Worm (Caenorhabditis elegans) whole organism, L4 larva: ENCODE results near the gene K11H3.3.

Source experiments
- F26F4.8 ChIP-seq: fragments of 200-800 bp; sonication (Bioruptor generic); conservative IDR thresholded peaks from 2 replicates; pipeline ENCODE4 v1.3.6; 2022; ENCODE audit warnings: missing genetic modification characterization, missing compliant biosample characterization
- F37D6.2 ChIP-seq: sonication (generic microtip); optimal IDR thresholded peaks from 2 replicates; lab custom pipeline; 2016; ENCODE audit warnings: mild to moderate bottlenecking, missing genetic modification characterization, missing compliant biosample characterization
- T20F7.1 ChIP-seq: fragments of 200-800 bp; sonication (Bioruptor generic); optimal IDR thresholded peaks from 2 replicates; lab custom pipeline; 2018; ENCODE audit warnings: mild to moderate bottlenecking, missing genetic modification characterization, missing compliant biosample characterization
- Y105C5A.15 ChIP-seq: fragments of 200-800 bp; sonication (Bioruptor generic); IDR thresholded peaks from 2 replicates; pipeline ENCODE4 v1.3.6; 2022; ENCODE audit warnings: missing genetic modification characterization, missing compliant biosample characterization
- Y48G9A.11 ChIP-seq: fragments of 200-800 bp; sonication (Bioruptor generic); IDR thresholded peaks from 2 replicates; pipeline ENCODE4 v1.3.6; 2022; ENCODE audit warnings: missing genetic modification reagents, missing genetic modification characterization, missing compliant biosample characterization
- Y75B8A.6 ChIP-seq: fragments of 200-800 bp; sonication (Bioruptor generic); IDR thresholded peaks from 2 replicates; pipeline ENCODE4 v1.3.6; 2022; ENCODE audit warnings: missing genetic modification reagents, missing genetic modification characterization, missing compliant biosample characterization
- aha-1 ChIP-seq: fragments of 150-350 bp; peaks from one replicate; lab custom pipeline; 2014; ENCODE audit warnings: missing biosample characterization, missing genetic modification characterization
- ama-1 ChIP-seq: fragments of 150-350 bp; optimal IDR thresholded peaks from 2 replicates; lab custom pipeline; 2014; ENCODE audit warnings: inconsistent platforms, mixed read lengths
- ceh-28 ChIP-seq: fragments of 150-350 bp; optimal IDR thresholded peaks from 2 replicates; lab custom pipeline; 2014; ENCODE audit warnings: missing biosample characterization, missing genetic modification reagents, missing genetic modification characterization
- ceh-32 ChIP-seq: sonication (generic microtip); optimal IDR thresholded peaks from 2 replicates; lab custom pipeline; 2016; ENCODE audit warnings: mild to moderate bottlenecking, missing genetic modification characterization, missing compliant biosample characterization; ENCODE audit not compliant: poor library complexity
- ctbp-1 ChIP-seq: fragments of 200-800 bp; sonication (Bioruptor generic); IDR thresholded peaks from 2 replicates; pipeline ENCODE4 v1.3.6; 2022; ENCODE audit warnings: missing genetic modification reagents, missing genetic modification characterization, missing compliant biosample characterization
- daf-16 ChIP-seq, 3 experiments: sonication (generic microtip); optimal IDR thresholded peaks; 2 replicates each; lab custom pipeline; 2016 to 2017; ENCODE audit warnings: missing genetic modification characterization in 3 of 3, missing genetic modification reagents in 3 of 3, mild to moderate bottlenecking in 2 of 3, missing compliant biosample characterization in 2 of 3, missing biosample characterization in 1 of 3, moderate library complexity in 1 of 3
- daf-8 ChIP-seq: fragments of 200-800 bp; sonication (Bioruptor generic); IDR thresholded peaks from 2 replicates; pipeline ENCODE4 v1.3.6; 2022; ENCODE audit warnings: missing genetic modification characterization, missing compliant biosample characterization
- dmd-6 ChIP-seq: fragments of 200-800 bp; sonication (Bioruptor generic); IDR thresholded peaks from 2 replicates; pipeline ENCODE4 v1.3.6; 2022; ENCODE audit warnings: missing genetic modification reagents, missing genetic modification characterization, missing compliant biosample characterization
- dmd-9 ChIP-seq: fragments of 200-800 bp; sonication (Bioruptor generic); IDR thresholded peaks from 2 replicates; pipeline ENCODE4 v1.3.6; 2022; ENCODE audit warnings: missing genetic modification reagents, missing genetic modification characterization, missing compliant biosample characterization
- dpl-1 ChIP-seq: fragments of 150-350 bp; optimal IDR thresholded peaks from 2 replicates; lab custom pipeline; 2014; ENCODE audit warnings: missing biosample characterization, missing genetic modification reagents, missing genetic modification characterization
- duxl-1 ChIP-seq: sonication (generic microtip); optimal IDR thresholded peaks from 2 replicates; lab custom pipeline; 2016; ENCODE audit warnings: mild to moderate bottlenecking, missing genetic modification characterization, moderate library complexity, missing compliant biosample characterization; ENCODE audit not compliant: poor library complexity
- dve-1 ChIP-seq: sonication (generic microtip); optimal IDR thresholded peaks from 2 replicates; lab custom pipeline; 2017; ENCODE audit warnings: antibody characterized with exemption, mild to moderate bottlenecking, missing genetic modification characterization, missing compliant biosample characterization; ENCODE audit not compliant: insufficient read depth
- egl-27 ChIP-seq: sonication (generic microtip); optimal IDR thresholded peaks from 3 replicates; lab custom pipeline; 2017; ENCODE audit warnings: missing biosample characterization, missing genetic modification reagents, missing genetic modification characterization
- hif-1 ChIP-seq, 2 experiments: sonication (generic microtip); optimal IDR thresholded peaks; 2 replicates each; lab custom pipeline; 2016 to 2017; ENCODE audit warnings: missing compliant biosample characterization in 2 of 2, missing genetic modification characterization in 2 of 2, missing genetic modification reagents in 2 of 2, missing genotype in 2 of 2, mild to moderate bottlenecking in 1 of 2
- hlh-11 ChIP-seq: fragments of 200-800 bp; sonication (Bioruptor generic); optimal IDR thresholded peaks from 2 replicates; lab custom pipeline; 2018; ENCODE audit warnings: mild to moderate bottlenecking, missing genetic modification characterization, missing compliant biosample characterization
- hlh-30 ChIP-seq: sonication (generic microtip); optimal IDR thresholded peaks from 2 replicates; lab custom pipeline; 2017; ENCODE audit warnings: antibody characterized with exemption, mild to moderate bottlenecking, missing genetic modification characterization, missing compliant biosample characterization; ENCODE audit not compliant: insufficient read depth
- lin-1 ChIP-seq: fragments of 200-800 bp; sonication (Bioruptor generic); IDR thresholded peaks from 2 replicates; pipeline ENCODE4 v1.3.6; 2022; ENCODE audit warnings: missing genetic modification reagents, missing genetic modification characterization, missing compliant biosample characterization
- lin-13 ChIP-seq: fragments of 150-350 bp; optimal IDR thresholded peaks from 2 replicates; lab custom pipeline; 2014; ENCODE audit warnings: missing biosample characterization, missing genetic modification reagents, missing genetic modification characterization
- lin-38 ChIP-seq: fragments of 200-800 bp; sonication (Bioruptor generic); IDR thresholded peaks from 2 replicates; pipeline ENCODE4 v1.3.6; 2022; ENCODE audit warnings: missing genetic modification reagents, missing genetic modification characterization, missing compliant biosample characterization
- lsy-2 ChIP-seq, 2 experiments: fragments of 150-350 bp in 1 of 2; sonication (generic microtip) in 1 of 2; optimal IDR thresholded peaks; 2 replicates each; lab custom pipeline; 2014 to 2017; ENCODE audit warnings: missing biosample characterization in 2 of 2, missing genetic modification characterization in 2 of 2
- madf-5 ChIP-seq, 2 experiments: fragments of 200-800 bp; sonication (Bioruptor generic); IDR thresholded peaks; 2 replicates each; pipeline ENCODE4 v1.3.6; 2022; ENCODE audit warnings: missing compliant biosample characterization in 2 of 2, missing genetic modification characterization in 2 of 2
- mdl-1 ChIP-seq, 2 experiments: fragments of 150-350 bp in 1 of 2; sonication (generic microtip) in 1 of 2; optimal IDR thresholded peaks; 2 replicates each; lab custom pipeline; 2014 to 2017; ENCODE audit warnings: missing biosample characterization in 2 of 2, missing genetic modification characterization in 2 of 2
- mep-1 ChIP-seq: fragments of 150-350 bp; sonication (generic microtip); optimal IDR thresholded peaks from 3 replicates; lab custom pipeline; 2014; ENCODE audit warnings: missing biosample characterization, missing genetic modification characterization
- mes-2 ChIP-seq: sonication (generic microtip); optimal IDR thresholded peaks from 2 replicates; lab custom pipeline; 2016; ENCODE audit warnings: missing genotype, mild to moderate bottlenecking, missing genetic modification characterization, missing compliant biosample characterization; ENCODE audit not compliant: poor library complexity, severe bottlenecking
- nhr-10 ChIP-seq: fragments of 150-350 bp; optimal IDR thresholded peaks from 2 replicates; lab custom pipeline; 2014; ENCODE audit warnings: missing biosample characterization, missing genetic modification characterization
- nhr-11 ChIP-seq: fragments of 150-350 bp; optimal IDR thresholded peaks from 2 replicates; lab custom pipeline; 2014; ENCODE audit warnings: missing biosample characterization, missing genetic modification characterization
- nhr-111 ChIP-seq: fragments of 200-800 bp; sonication (Bioruptor generic); optimal IDR thresholded peaks from 2 replicates; lab custom pipeline; 2018; ENCODE audit warnings: mild to moderate bottlenecking, missing genetic modification characterization, missing compliant biosample characterization
- nhr-76 ChIP-seq: fragments of 150-350 bp; optimal IDR thresholded peaks from 2 replicates; lab custom pipeline; 2014; ENCODE audit warnings: missing biosample characterization, missing genetic modification characterization
- nhr-77 ChIP-seq: fragments of 150-350 bp; optimal IDR thresholded peaks from 2 replicates; lab custom pipeline; 2014; ENCODE audit warnings: missing biosample characterization, missing genetic modification characterization
- php-3 ChIP-seq: fragments of 200-800 bp; sonication (Bioruptor generic); IDR thresholded peaks from 2 replicates; pipeline ENCODE4 v1.3.6; 2022; ENCODE audit warnings: missing genetic modification reagents, missing genetic modification characterization, missing compliant biosample characterization
- pqm-1 ChIP-seq: sonication (generic microtip); optimal IDR thresholded peaks from 2 replicates; lab custom pipeline; 2017; ENCODE audit warnings: missing biosample characterization, missing genetic modification characterization
- rbr-2 ChIP-seq: sonication (generic microtip); optimal IDR thresholded peaks from 2 replicates; lab custom pipeline; 2016; ENCODE audit warnings: missing genotype, missing genetic modification characterization, missing compliant biosample characterization
- tra-1 ChIP-seq: fragments of 200-800 bp; sonication (Bioruptor generic); IDR thresholded peaks from 2 replicates; pipeline ENCODE4 v1.3.6; 2022; ENCODE audit warnings: missing genetic modification reagents, missing genetic modification characterization, missing compliant biosample characterization
- unc-62 ChIP-seq, 3 experiments: fragments of 150-350 bp in 1 of 3; sonication (generic microtip); optimal IDR thresholded peaks in 2 of 3; peaks in 1 of 3; 1 replicate in 1 of 3; 2 replicates in 2 of 3; lab custom pipeline; 2014 to 2017; ENCODE audit warnings: missing biosample characterization in 3 of 3, missing genetic modification characterization in 3 of 3, missing genetic modification reagents in 3 of 3, missing genotype in 1 of 3
- zfp-3 ChIP-seq: fragments of 200-800 bp; sonication (Bioruptor generic); conservative IDR thresholded peaks from 2 replicates; pipeline ENCODE4 v1.3.6; 2022; ENCODE audit warnings: missing genetic modification reagents, missing genetic modification characterization, missing compliant biosample characterization
- zip-11 ChIP-seq: fragments of 200-800 bp; sonication (Bioruptor generic); IDR thresholded peaks from 2 replicates; pipeline ENCODE4 v1.3.6; 2022; ENCODE audit warnings: missing genetic modification characterization, missing compliant biosample characterization

Gene K11H3.3

DNA sequence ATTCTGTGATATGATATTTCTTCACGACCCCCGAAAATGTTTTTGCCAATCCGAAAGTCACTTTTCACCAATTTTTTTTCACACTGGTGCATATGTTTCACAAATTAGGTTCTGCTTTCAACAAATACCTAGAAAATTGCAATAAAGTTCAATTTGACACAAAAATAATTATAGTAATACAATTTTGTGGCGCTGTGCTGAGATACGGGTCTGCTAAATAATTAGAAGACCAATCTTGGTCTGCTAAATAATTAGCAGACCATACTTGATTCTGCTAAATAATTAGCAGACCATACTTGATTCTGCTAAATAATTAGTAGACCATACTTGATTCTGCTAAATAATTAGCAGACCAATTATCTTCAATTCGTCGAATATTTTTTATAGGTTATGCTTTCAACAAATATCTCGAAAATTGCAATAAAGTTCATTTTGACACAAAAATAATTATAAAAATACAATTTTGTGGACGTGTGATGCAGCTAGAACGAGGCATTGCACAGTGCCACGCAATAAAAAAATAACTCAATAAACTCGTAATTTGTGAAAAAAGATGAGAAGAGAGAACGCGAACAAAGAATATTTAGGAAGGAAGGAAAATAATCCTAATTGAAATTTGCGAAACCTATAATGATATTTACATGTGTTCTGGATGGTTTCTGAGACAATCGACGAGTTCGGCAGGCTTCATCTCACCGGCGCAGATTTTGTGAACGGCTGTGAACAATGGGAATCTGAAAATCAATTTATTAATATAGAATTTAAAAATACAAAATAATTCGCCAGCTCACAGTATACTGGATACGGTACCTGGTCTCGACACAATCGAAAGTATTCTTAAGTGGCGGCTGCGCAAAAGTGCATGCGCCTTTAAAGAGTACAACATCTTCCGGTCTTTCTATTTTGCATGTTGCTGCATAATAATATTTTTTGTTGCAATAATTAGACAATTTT, 2.3 kb downstream of the K11H3.3 start:
- TF ChIP-seq T20F7.1 (peak; percentile 40), aha-1 (tag; lab: Kevin White, UChicago) (peak; percentile 1), zip-11 (GFP tag; lab: Robert Waterston, UW) (no peak), egl-27 (tag; lab: Kevin White, UChicago) (no peak), mep-1 (tag; lab: Kevin White, UChicago) (peak; percentile 48), Y105C5A.15 (GFP tag; lab: Robert Waterston, UW) (0 out of 2 replicates have a peak, but pooled peaks have one; percentile 27), rbr-2 (tag; lab: Kevin White, UChicago) (no peak), mes-2 (peak; percentile 18), daf-16 (GFP tag; optimal IDR thresholded peaks at IDR 0.05; lab: Kevin White, UChicago) (no peak), daf-16 (tag; optimal IDR thresholded peaks at IDR 0.05; lab: Kevin White, UChicago) (peak; percentile 1), pqm-1 (tag; lab: Kevin White, UChicago) (no peak), zfp-3 (GFP tag; lab: Robert Waterston, UW) (peak; percentile 59; the same call in 1 of the 2 replicates), lin-1 (GFP tag; lab: Robert Waterston, UW) (0 out of 2 replicates have a peak, but pooled peaks have one; percentile 17), lin-13 (no peak), lin-38 (peak; percentile 13; the same call in 1 of the 2 replicates), php-3 (0 out of 2 replicates have a peak, but pooled peaks have one; percentile 35)

ce11 chrIII:9854960-9855359, 3.3 kb downstream of the K11H3.3 start:
- TF ChIP-seq aha-1 (tag; lab: Kevin White, UChicago) (peak; percentile 88), ceh-28 (tag; lab: Kevin White, UChicago) (no peak), dpl-1 (no peak)

ce11 chrIII:9857110-9857509, 5.5 kb downstream of the K11H3.3 start:
- TF ChIP-seq tra-1 (GFP tag; lab: Robert Waterston, UW) (no peak), Y105C5A.15 (GFP tag; lab: Robert Waterston, UW) (no peak), hlh-30 (tag; lab: Kevin White, UChicago) (peak; percentile 38), hif-1 (tag; optimal IDR thresholded peaks at IDR 0.05; lab: Kevin White, UChicago) (no peak), rbr-2 (tag; lab: Kevin White, UChicago) (no peak), dmd-9 (GFP tag; lab: Robert Waterston, UW) (no peak), duxl-1 (tag; lab: Kevin White, UChicago) (no peak), ceh-32 (tag; lab: Kevin White, UChicago) (no peak), lsy-2 (tag; optimal IDR thresholded peaks at IDR 0.05; lab: Kevin White, UChicago) (no peak), F26F4.8 (GFP tag; lab: Robert Waterston, UW) (no peak), mep-1 (tag; lab: Kevin White, UChicago) (peak; percentile 8), pqm-1 (tag; lab: Kevin White, UChicago) (peak; percentile 8), mes-2 (peak; percentile 21), unc-62 (GFP tag; optimal IDR thresholded peaks at IDR 0.05 in 1 of 2; lab: Kevin White, UChicago) (peak in 1 of 2 experiments; percentile 29), unc-62 (tag; optimal IDR thresholded peaks at IDR 0.05; lab: Kevin White, UChicago) (no peak), nhr-10 (no peak), mdl-1 (tag; optimal IDR thresholded peaks at IDR 0.05; lab: Kevin White, UChicago) (peak in 1 of 2 experiments; percentile 36), Y48G9A.11 (GFP tag; lab: Robert Waterston, UW) (no peak), daf-8 (GFP tag; lab: Robert Waterston, UW) (no peak), hlh-11 (peak; percentile 54), dve-1 (peak; percentile 77), F37D6.2 (tag; lab: Kevin White, UChicago) (no peak), ctbp-1 (GFP tag; lab: Robert Waterston, UW) (no peak), nhr-11 (tag; lab: Kevin White, UChicago) (peak; percentile 15), Y75B8A.6 (no peak), madf-5 (GFP tag; IDR thresholded peaks at IDR 0.05; lab: Robert Waterston, UW) (no peak), nhr-111 (no peak), lin-13 (no peak), dmd-6 (GFP tag; lab: Robert Waterston, UW) (peak; percentile 57), daf-16 (GFP tag; optimal IDR thresholded peaks at IDR 0.05; lab: Kevin White, UChicago) (no peak), daf-16 (tag; optimal IDR thresholded peaks at IDR 0.05; lab: Kevin White, UChicago) (peak; percentile 90), nhr-77 (tag; lab: Kevin White, UChicago) (peak; percentile 36), nhr-76 (no peak), ama-1 (lab: Kevin White, UChicago) (no peak)
